Fruit fly (Drosophila melanogaster): ENCODE results near the gene CG32152.

CG32152 gene

dm6 chr3L:16147819-16148236, 4.0 kb upstream of the CG32152 start (continued):
- TF ChIP-seq al (GFP tag; IDR thresholded peaks at IDR 0.05) (no peak), prd (optimal IDR thresholded peaks at IDR 0.05) (no peak), prd (GFP tag; IDR thresholded peaks at IDR 0.05) (no peak), Aef1 (GFP tag; IDR thresholded peaks at IDR 0.05) (no peak), CG7987 (GFP tag; optimal IDR thresholded peaks at IDR 0.05) (no peak), tap (tag; optimal IDR thresholded peaks at IDR 0.05) (no peak), ase (GFP tag; IDR thresholded peaks at IDR 0.05) (no peak), sd (tag; optimal IDR thresholded peaks at IDR 0.05) (no peak), CG11247 (GFP tag; IDR thresholded peaks at IDR 0.05) (no peak), pita (GFP tag; optimal IDR thresholded peaks at IDR 0.05) (no peak), pum (GFP tag; optimal IDR thresholded peaks at IDR 0.05) (no peak), CG15479 (GFP tag; optimal IDR thresholded peaks at IDR 0.05) (no peak), CG9215 (GFP tag; IDR thresholded peaks at IDR 0.05) (peak; percentile 8; the same call in 1 of the 2 replicates), sima (GFP tag; optimal IDR thresholded peaks at IDR 0.05) (no peak), pfk (GFP tag; optimal IDR thresholded peaks at IDR 0.05) (no peak), maf-S (GFP tag; optimal IDR thresholded peaks at IDR 0.05) (no peak), HLH3B (GFP tag; IDR thresholded peaks at IDR 0.05) (no peak), CG8388 (GFP tag; optimal IDR thresholded peaks at IDR 0.05) (no peak), seq (GFP tag; IDR thresholded peaks at IDR 0.05) (no peak), Taf1 (GFP tag; IDR thresholded peaks at IDR 0.05) (no peak), stc (GFP tag; IDR thresholded peaks at IDR 0.05) (no peak), D (optimal IDR thresholded peaks at IDR 0.05) (no peak), D (GFP tag; optimal IDR thresholded peaks at IDR 0.05) (no peak), CG13894 (tag; optimal IDR thresholded peaks at IDR 0.05) (no peak), fd102C (GFP tag; optimal IDR thresholded peaks at IDR 0.05) (no peak), PHDP (tag; optimal IDR thresholded peaks at IDR 0.05) (peak; percentile 4), CG10321 (GFP tag; IDR thresholded peaks at IDR 0.05) (no peak), Bdp1 (GFP tag; optimal IDR thresholded peaks at IDR 0.05) (no peak), tup (GFP tag; optimal IDR thresholded peaks at IDR 0.05) (no peak), Dp (GFP tag; optimal IDR thresholded peaks at IDR 0.05) (no peak), CG6765 (GFP tag; optimal IDR thresholded peaks at IDR 0.05) (peak; percentile 6), CG1647 (GFP tag; optimal IDR thresholded peaks at IDR 0.05) (no peak), CG16779 (GFP tag; IDR thresholded peaks at IDR 0.05) (no peak), zen (tag; optimal IDR thresholded peaks at IDR 0.05) (no peak), CG4854 (GFP tag; optimal IDR thresholded peaks at IDR 0.05) (no peak), CG8924 (tag; optimal IDR thresholded peaks at IDR 0.05) (peak; percentile 27), esg (GFP tag; conservative IDR thresholded peaks at IDR 0.05) (no peak), Atf-2 (GFP tag; optimal IDR thresholded peaks at IDR 0.05) (no peak), corto (GFP tag; optimal IDR thresholded peaks at IDR 0.05) (no peak), Sox102F (GFP tag; optimal IDR thresholded peaks at IDR 0.05) (peak; percentile 29), mam (GFP tag; optimal IDR thresholded peaks at IDR 0.05) (peak; percentile 16), lab (GFP tag; optimal IDR thresholded peaks at IDR 0.05) (peak; percentile 53), Kr (GFP tag; optimal IDR thresholded peaks at IDR 0.05) (no peak), Dip2 (GFP tag; IDR thresholded peaks at IDR 0.05) (no peak), zf30C (GFP tag; optimal IDR thresholded peaks at IDR 0.05) (no peak), Awh (GFP tag; IDR thresholded peaks at IDR 0.05) (no peak), Dbx (GFP tag; IDR thresholded peaks at IDR 0.05) (no peak), CG14965 (GFP tag; optimal IDR thresholded peaks at IDR 0.05; ENCODE audit: borderline replicate concordance) (no peak), Hr78 (GFP tag; optimal IDR thresholded peaks at IDR 0.05) (no peak), gro (GFP tag; optimal IDR thresholded peaks at IDR 0.05) (no peak), pan (optimal IDR thresholded peaks at IDR 0.05) (no peak), pan (GFP tag; optimal IDR thresholded peaks at IDR 0.05 in 1 of 2, IDR thresholded peaks at IDR 0.05 in 1 of 2) (no peak), bbx (GFP tag; IDR thresholded peaks at IDR 0.05; ENCODE audit: partially characterized antibody) (no peak)
